Fruit fly (Drosophila melanogaster) whole organism, embryonic: ENCODE results near the gene Obp19b.

Source experiments
- ATbp ChIP-seq: fragments of 200-800 bp; sonication (Bioruptor generic); optimal IDR thresholded peaks from 2 replicates; lab custom pipeline; 2017; ENCODE audit warnings: missing biosample characterization, mild to moderate bottlenecking, missing genetic modification characterization, missing genetic modification reagents
- Atf6 ChIP-seq: fragments of 200-800 bp; sonication (Bioruptor generic); IDR thresholded peaks from 2 replicates; pipeline ENCODE4 v1.3.6; 2022; ENCODE audit warnings: missing biosample characterization, missing genetic modification characterization
- CG10209 ChIP-seq: fragments of 200-800 bp; sonication (Bioruptor generic); optimal IDR thresholded peaks from 3 replicates; lab custom pipeline; 2017; ENCODE audit warnings: missing biosample characterization, mild to moderate bottlenecking, missing genetic modification characterization, missing genetic modification reagents
- CG10979 ChIP-seq: fragments of 200-800 bp; sonication (Bioruptor generic); optimal IDR thresholded peaks from 2 replicates; lab custom pipeline; 2018; ENCODE audit warnings: missing biosample characterization, mild to moderate bottlenecking, missing genetic modification characterization, moderate library complexity
- CG12299 ChIP-seq: fragments of 200-800 bp; sonication (Bioruptor generic); optimal IDR thresholded peaks from 2 replicates; lab custom pipeline; 2018; ENCODE audit warnings: missing biosample characterization, mild to moderate bottlenecking, missing genetic modification characterization
- CG12391 ChIP-seq: fragments of 200-800 bp; sonication (Bioruptor generic); optimal IDR thresholded peaks from 3 replicates; lab custom pipeline; 2018; ENCODE audit warnings: missing biosample characterization, mild to moderate bottlenecking, missing genetic modification characterization, moderate library complexity
- CG12659 ChIP-seq: fragments of 200-800 bp; sonication (Bioruptor generic); optimal IDR thresholded peaks from 3 replicates; lab custom pipeline; 2017; ENCODE audit warnings: mild to moderate bottlenecking, missing biosample characterization, missing genetic modification reagents, missing genetic modification characterization
- CG14441 ChIP-seq: fragments of 200-800 bp; sonication (Bioruptor generic); IDR thresholded peaks from 2 replicates; pipeline ENCODE4 v1.3.6; 2022; ENCODE audit warnings: missing biosample characterization, missing genetic modification characterization
- CG14860 ChIP-seq: fragments of 200-800 bp; sonication (Bioruptor generic); IDR thresholded peaks from 3 replicates; pipeline ENCODE4 v1.3.6; 2022; ENCODE audit warnings: missing biosample characterization, missing genetic modification characterization; ENCODE audit not compliant: partially characterized antibody
- CG15696 ChIP-seq: fragments of 200-800 bp; sonication (Bioruptor generic); optimal IDR thresholded peaks from 2 replicates; lab custom pipeline; 2019; ENCODE audit warnings: missing biosample characterization, mild to moderate bottlenecking, missing genetic modification characterization, moderate library complexity
- CG17361 ChIP-seq: fragments of 200-800 bp; sonication (Bioruptor generic); IDR thresholded peaks from 3 replicates; pipeline ENCODE4 v1.3.6; 2022; ENCODE audit warnings: missing biosample characterization, missing genetic modification characterization
- CG1832 ChIP-seq: fragments of 200-800 bp; sonication (Bioruptor generic); optimal IDR thresholded peaks from 2 replicates; lab custom pipeline; 2017; ENCODE audit warnings: missing biosample characterization, mild to moderate bottlenecking, missing genetic modification characterization, inconsistent platforms
- CG31224 ChIP-seq: fragments of 200-800 bp; sonication (Bioruptor generic); IDR thresholded peaks from 2 replicates; pipeline ENCODE4 v1.3.6; 2022; ENCODE audit warnings: missing biosample characterization, missing genetic modification characterization
- CG8765 ChIP-seq: fragments of 200-800 bp; sonication (Bioruptor generic); IDR thresholded peaks from 2 replicates; pipeline ENCODE4 v1.3.6; 2022; ENCODE audit warnings: missing biosample characterization, missing genetic modification characterization
- Deaf1 ChIP-seq: fragments of 200-800 bp; optimal IDR thresholded peaks from 3 replicates; lab custom pipeline; 2019; ENCODE audit warnings: missing biosample characterization, mild to moderate bottlenecking, missing genetic modification characterization, moderate library complexity
- Ets97D ChIP-seq: fragments of 200-800 bp; sonication (Bioruptor generic); optimal IDR thresholded peaks from 3 replicates; lab custom pipeline; 2016; ENCODE audit warnings: missing biosample characterization, missing genetic modification characterization
- Fer2 ChIP-seq: fragments of 200-800 bp; sonication (Bioruptor generic); optimal IDR thresholded peaks from 2 replicates; lab custom pipeline; 2018; ENCODE audit warnings: missing biosample characterization, mild to moderate bottlenecking, missing genetic modification characterization, moderate library complexity
- Gug ChIP-seq: fragments of 200-800 bp; sonication (Bioruptor generic); IDR thresholded peaks from 4 replicates; pipeline ENCODE4 v1.3.6; 2022; ENCODE audit warnings: missing biosample characterization, missing genetic modification characterization
- HLH3B ChIP-seq: fragments of 200-800 bp; sonication (Bioruptor generic); IDR thresholded peaks from 2 replicates; pipeline ENCODE4 v1.3.6; 2022; ENCODE audit warnings: missing biosample characterization, missing genetic modification characterization
- Lim3 ChIP-seq: fragments of 200-800 bp; sonication (Bioruptor generic); IDR thresholded peaks from 2 replicates; pipeline ENCODE4 v1.3.6; 2022; ENCODE audit warnings: missing biosample characterization, missing genetic modification characterization
- NC2α ChIP-seq: fragments of 200-800 bp; sonication (Bioruptor generic); optimal IDR thresholded peaks from 2 replicates; lab custom pipeline; 2016; ENCODE audit warnings: missing biosample characterization, missing genetic modification characterization
- Side ChIP-seq: fragments of 200-800 bp; sonication (Bioruptor generic); optimal IDR thresholded peaks from 2 replicates; lab custom pipeline; 2016; ENCODE audit warnings: missing biosample characterization, missing genetic modification characterization
- Ssrp ChIP-seq: fragments of 200-800 bp; sonication (Bioruptor generic); optimal IDR thresholded peaks from 2 replicates; lab custom pipeline; 2018; ENCODE audit warnings: missing biosample characterization, mild to moderate bottlenecking, missing genetic modification characterization, moderate library complexity
- Taf1 ChIP-seq: fragments of 200-800 bp; sonication (Bioruptor generic); IDR thresholded peaks from 2 replicates; pipeline ENCODE4 v1.3.6; 2022; ENCODE audit warnings: missing biosample characterization, missing genetic modification characterization
- Trl ChIP-seq, 3 experiments: fragments of >200 bp in 2 of 3; fragments of 200-800 bp in 1 of 3; sonication (Bioruptor generic) in 1 of 3; optimal IDR thresholded peaks; 2 replicates in 1 of 3; 3 replicates in 2 of 3; lab custom pipeline; 2016 to 2017; ENCODE audit warnings: missing biosample characterization in 1 of 3, missing genetic modification characterization in 1 of 3
- Xbp1 ChIP-seq: fragments of 200-800 bp; sonication (Bioruptor generic); optimal IDR thresholded peaks from 3 replicates; lab custom pipeline; 2016; ENCODE audit warnings: missing biosample characterization, mild to moderate bottlenecking, missing genetic modification characterization
- btn ChIP-seq: fragments of 200-800 bp; sonication (Bioruptor generic); optimal IDR thresholded peaks from 2 replicates; lab custom pipeline; 2016; ENCODE audit warnings: missing biosample characterization, missing genetic modification characterization
- da ChIP-seq: fragments of 200-800 bp; sonication (Bioruptor generic); optimal IDR thresholded peaks from 2 replicates; lab custom pipeline; 2016; ENCODE audit warnings: missing biosample characterization, missing genetic modification characterization
- fd3F ChIP-seq: fragments of 200-800 bp; sonication (Bioruptor generic); optimal IDR thresholded peaks from 2 replicates; lab custom pipeline; 2018; ENCODE audit warnings: missing biosample characterization, mild to moderate bottlenecking, missing genetic modification characterization, moderate library complexity
- grau ChIP-seq: fragments of 200-800 bp; optimal IDR thresholded peaks from 3 replicates; lab custom pipeline; 2019; ENCODE audit warnings: missing biosample characterization, mild to moderate bottlenecking, missing genetic modification characterization, moderate library complexity
- ham ChIP-seq: fragments of 200-800 bp; sonication (Bioruptor generic); IDR thresholded peaks from 2 replicates; pipeline ENCODE4 v1.3.6; 2022; ENCODE audit warnings: missing biosample characterization, missing genetic modification characterization
- lilli ChIP-seq: fragments of 200-800 bp; sonication (Bioruptor generic); optimal IDR thresholded peaks from 3 replicates; lab custom pipeline; 2016; ENCODE audit warnings: missing biosample characterization, missing genetic modification characterization
- peb ChIP-seq: fragments of 200-800 bp; sonication (Bioruptor generic); IDR thresholded peaks from 2 replicates; pipeline ENCODE4 v1.3.6; 2022; ENCODE audit warnings: missing biosample characterization, missing genetic modification characterization
- pnt ChIP-seq: fragments of 200-800 bp; sonication (Bioruptor generic); optimal IDR thresholded peaks from 3 replicates; lab custom pipeline; 2016; ENCODE audit warnings: missing biosample characterization, missing genetic modification characterization
- scrt ChIP-seq: fragments of 200-800 bp; sonication (Bioruptor generic); optimal IDR thresholded peaks from 2 replicates; lab custom pipeline; 2018; ENCODE audit warnings: missing biosample characterization, mild to moderate bottlenecking, missing genetic modification characterization, moderate library complexity
- sr ChIP-seq: fragments of 200-800 bp; sonication (Bioruptor generic); IDR thresholded peaks from 3 replicates; pipeline ENCODE4 v1.3.6; 2022; ENCODE audit warnings: missing biosample characterization, missing genetic modification characterization
- vvl ChIP-seq: fragments of 200-800 bp; sonication (Bioruptor generic); IDR thresholded peaks from 2 replicates; pipeline ENCODE4 v1.3.6; 2022; ENCODE audit warnings: missing biosample characterization, missing genetic modification characterization

Obp19b gene

dm6 chrX:20411635-20412034 is 4.9 kb upstream of the Obp19b start:
- TF ChIP-seq CG1832 (GFP tag; lab: Kevin White, UChicago) (peak; percentile 81), Trl (optimal IDR thresholded peaks at IDR 0.05; lab: Kevin White, UChicago) (peak; percentile 45 to 64), Trl (GFP tag; optimal IDR thresholded peaks at IDR 0.05; lab: Kevin White, UChicago) (no peak), CG12299 (tag; lab: Kevin White, UChicago) (no peak), CG12659 (no peak)
- TF ChIP-seq, all 482 proteins: peak for 2

dm6 chrX:20413481-20413880 is 3.1 kb upstream of the Obp19b start, which contains the start of gene CG15459:
Gene CG15459, minus strand, starts transcription at chrX:20413581.
- TF ChIP-seq CG10979 (tag; lab: Kevin White, UChicago) (no peak), Lim3 (no peak), CG8765 (GFP tag; lab: Robert Waterston, UW) (no peak), sr (GFP tag; lab: Robert Waterston, UW) (no peak), Side (no peak), Ets97D (GFP tag; lab: Kevin White, UChicago) (no peak), CG10209 (no peak), pnt (GFP tag; lab: Kevin White, UChicago) (no peak), HLH3B (no peak), fd3F (GFP tag; lab: Kevin White, UChicago) (no peak)

- TF ChIP-seq da (GFP tag; lab: Kevin White, UChicago) = no peak
- TF ChIP-seq Gug (GFP tag; lab: Robert Waterston, UW) = no peak
- no peak for TF ChIP-seq scrt (GFP tag; lab: Kevin White, UChicago)
Observed at dm6 chrX:20414099-20414498, 2.4 kb upstream of the Obp19b start, which contains the start of gene CG15458. Gene CG15458, minus strand, starts transcription at chrX:20414199.

dm6 chrX:20415444-20415843 is 1.1 kb upstream of the Obp19b start, which contains the start of gene Obp19a:
Gene Obp19a, plus strand, starts transcription at chrX:20415744.
- TF ChIP-seq Xbp1 (no peak), Ssrp (tag; lab: Kevin White, UChicago) (no peak), ATbp (GFP tag; lab: Kevin White, UChicago) (no peak), CG14860 (GFP tag; lab: Robert Waterston, UW) (no peak), vvl (GFP tag; lab: Robert Waterston, UW) (no peak), Deaf1 (tag; lab: Kevin White, UChicago) (no peak), peb (GFP tag; lab: Robert Waterston, UW) (no peak), CG17361 (GFP tag; lab: Robert Waterston, UW) (no peak), btn (GFP tag; lab: Kevin White, UChicago) (no peak), Taf1 (GFP tag; lab: Robert Waterston, UW) (no peak), CG14441 (GFP tag; lab: Robert Waterston, UW) (no peak), grau (no peak), CG31224 (no peak), lilli (GFP tag; lab: Kevin White, UChicago) (no peak), CG15696 (tag; lab: Kevin White, UChicago) (no peak), NC2α (GFP tag; lab: Kevin White, UChicago) (no peak), Fer2 (tag; lab: Kevin White, UChicago) (no peak), CG12391 (tag; lab: Kevin White, UChicago) (no peak), ham (no peak), Atf6 (GFP tag; lab: Robert Waterston, UW) (no peak)
